Worm (Caenorhabditis elegans) whole organism, midembryonic: ENCODE results near the gene K10H10.4.

ENCODE experiments used
- T22C8.4 ChIP-seq: fragments of 200-800 bp; sonication (Bioruptor generic); IDR thresholded peaks from 2 replicates; pipeline ENCODE4 v1.3.6; 2022; ENCODE audit warnings: missing genetic modification characterization, missing compliant biosample characterization
- flt-1 ChIP-seq: fragments of 200-800 bp; sonication (Bioruptor generic); IDR thresholded peaks from 2 replicates; pipeline ENCODE4 v1.3.6; 2022; ENCODE audit warnings: missing genetic modification characterization, missing compliant biosample characterization
- klf-2 ChIP-seq: fragments of 200-800 bp; sonication (Bioruptor generic); conservative IDR thresholded peaks from 2 replicates; pipeline ENCODE4 v1.3.6; 2022; ENCODE audit warnings: missing genetic modification reagents, missing genetic modification characterization, missing compliant biosample characterization
- med-1 ChIP-seq: sonication (generic microtip); optimal IDR thresholded peaks from 2 replicates; lab custom pipeline; 2017; ENCODE audit warnings: missing genetic modification characterization, mild to moderate bottlenecking, missing compliant biosample characterization, antibody characterized with exemption, missing genetic modification reagents; ENCODE audit not compliant: insufficient read depth
- ref-1 ChIP-seq: fragments of 200-800 bp; sonication (Bioruptor generic); conservative IDR thresholded peaks from 2 replicates; pipeline ENCODE4 v1.3.6; 2022; ENCODE audit warnings: missing genetic modification reagents, missing genetic modification characterization, missing compliant biosample characterization
- ztf-23 ChIP-seq: fragments of 200-800 bp; sonication (Bioruptor generic); IDR thresholded peaks from 2 replicates; pipeline ENCODE4 v1.3.6; 2022; ENCODE audit warnings: missing genetic modification reagents, missing genetic modification characterization, missing compliant biosample characterization

ce11 chrII:14506245-14506644 lies 6.0 kb downstream of the K10H10.4 start, which contains the start of gene K10H10.12:
- TF ChIP-seq T22C8.4 (no peak), ztf-23 (GFP tag; lab: Robert Waterston, UW) (no peak), flt-1 (GFP tag; lab: Robert Waterston, UW) (no peak), ref-1 (no peak), klf-2 (no peak), med-1 (no peak)
